Worm (Caenorhabditis elegans) whole organism, L4 larva: ENCODE measurements around the gene twk-40.

ENCODE experiments used
- F10B5.3 ChIP-seq: sonication (generic microtip); optimal IDR thresholded peaks from 2 replicates; lab custom pipeline; 2016; ENCODE audit warnings: mild to moderate bottlenecking, missing genetic modification characterization, missing compliant biosample characterization
- F44E2.7 ChIP-seq: fragments of 200-800 bp; sonication (Bioruptor generic); IDR thresholded peaks from 2 replicates; pipeline ENCODE4 v2.1.2; 2022; ENCODE audit warnings: missing genetic modification characterization, missing compliant biosample characterization
- T20F7.1 ChIP-seq: fragments of 200-800 bp; sonication (Bioruptor generic); optimal IDR thresholded peaks from 2 replicates; lab custom pipeline; 2018; ENCODE audit warnings: mild to moderate bottlenecking, missing genetic modification characterization, missing compliant biosample characterization
- Y105C5A.15 ChIP-seq: fragments of 200-800 bp; sonication (Bioruptor generic); IDR thresholded peaks from 2 replicates; pipeline ENCODE4 v1.3.6; 2022; ENCODE audit warnings: missing genetic modification characterization, missing compliant biosample characterization
- Y5F2A.4 ChIP-seq: fragments of 200-800 bp; sonication (Bioruptor generic); optimal IDR thresholded peaks from 2 replicates; lab custom pipeline; 2018; ENCODE audit warnings: mild to moderate bottlenecking, missing genetic modification characterization, missing compliant biosample characterization
- Y75B8A.6 ChIP-seq: fragments of 200-800 bp; sonication (Bioruptor generic); IDR thresholded peaks from 2 replicates; pipeline ENCODE4 v1.3.6; 2022; ENCODE audit warnings: missing genetic modification reagents, missing genetic modification characterization, missing compliant biosample characterization
- ZK546.5 ChIP-seq, 2 experiments: sonication (generic microtip); optimal IDR thresholded peaks; 2 replicates each; lab custom pipeline; 2017; ENCODE audit warnings: missing biosample characterization in 2 of 2, missing genetic modification characterization in 2 of 2
- aha-1 ChIP-seq: fragments of 150-350 bp; peaks from one replicate; lab custom pipeline; 2014; ENCODE audit warnings: missing biosample characterization, missing genetic modification characterization
- ama-1 ChIP-seq: fragments of 150-350 bp; optimal IDR thresholded peaks from 2 replicates; lab custom pipeline; 2014; ENCODE audit warnings: inconsistent platforms, mixed read lengths
- attf-4 ChIP-seq: sonication (generic microtip); optimal IDR thresholded peaks from 3 replicates; lab custom pipeline; 2017; ENCODE audit warnings: missing biosample characterization, missing genetic modification characterization
- ceh-32 ChIP-seq: sonication (generic microtip); optimal IDR thresholded peaks from 2 replicates; lab custom pipeline; 2016; ENCODE audit warnings: mild to moderate bottlenecking, missing genetic modification characterization, missing compliant biosample characterization; ENCODE audit not compliant: poor library complexity
- ceh-44 ChIP-seq: fragments of 200-800 bp; sonication (Bioruptor generic); IDR thresholded peaks from 2 replicates; pipeline ENCODE4 v1.3.6; 2022; ENCODE audit warnings: missing genetic modification reagents, missing genetic modification characterization, missing compliant biosample characterization
- ceh-62 ChIP-seq: sonication (generic microtip); optimal IDR thresholded peaks from 2 replicates; lab custom pipeline; 2017; ENCODE audit warnings: missing biosample characterization, missing genetic modification characterization
- ces-1 ChIP-seq: fragments of 150-350 bp; sonication (generic microtip); optimal IDR thresholded peaks from 4 replicates; lab custom pipeline; 2014; ENCODE audit warnings: missing biosample characterization, missing genetic modification reagents, missing genetic modification characterization
- daf-16 ChIP-seq, 3 experiments: sonication (generic microtip); optimal IDR thresholded peaks; 2 replicates each; lab custom pipeline; 2016 to 2017; ENCODE audit warnings: missing genetic modification characterization in 3 of 3, missing genetic modification reagents in 3 of 3, mild to moderate bottlenecking in 2 of 3, missing compliant biosample characterization in 2 of 3, missing biosample characterization in 1 of 3, moderate library complexity in 1 of 3
- daf-19 ChIP-seq: fragments of 200-800 bp; sonication (Bioruptor generic); conservative IDR thresholded peaks from 2 replicates; pipeline ENCODE4 v1.3.6; 2022; ENCODE audit warnings: missing genetic modification characterization, missing compliant biosample characterization
- dmd-8 ChIP-seq: fragments of 200-800 bp; sonication (Bioruptor generic); IDR thresholded peaks from 2 replicates; pipeline ENCODE4 v1.3.6; 2022; ENCODE audit warnings: missing genetic modification characterization, missing compliant biosample characterization
- dpl-1 ChIP-seq: fragments of 150-350 bp; optimal IDR thresholded peaks from 2 replicates; lab custom pipeline; 2014; ENCODE audit warnings: missing biosample characterization, missing genetic modification reagents, missing genetic modification characterization
- duxl-1 ChIP-seq: sonication (generic microtip); optimal IDR thresholded peaks from 2 replicates; lab custom pipeline; 2016; ENCODE audit warnings: mild to moderate bottlenecking, missing genetic modification characterization, moderate library complexity, missing compliant biosample characterization; ENCODE audit not compliant: poor library complexity
- egl-43 ChIP-seq: fragments of 200-800 bp; sonication (Bioruptor generic); IDR thresholded peaks from 2 replicates; pipeline ENCODE4 v1.3.6; 2022; ENCODE audit warnings: missing genetic modification reagents, missing genetic modification characterization, missing compliant biosample characterization
- fos-1 ChIP-seq: fragments of 150-350 bp; optimal IDR thresholded peaks from 2 replicates; lab custom pipeline; 2014; ENCODE audit warnings: missing biosample characterization, missing genetic modification characterization
- gei-8 ChIP-seq: fragments of 200-800 bp; sonication (Bioruptor generic); optimal IDR thresholded peaks from 2 replicates; lab custom pipeline; 2018; ENCODE audit warnings: mild to moderate bottlenecking, missing genetic modification characterization, missing compliant biosample characterization
- hlh-30 ChIP-seq: sonication (generic microtip); optimal IDR thresholded peaks from 2 replicates; lab custom pipeline; 2017; ENCODE audit warnings: antibody characterized with exemption, mild to moderate bottlenecking, missing genetic modification characterization, missing compliant biosample characterization; ENCODE audit not compliant: insufficient read depth
- hmg-1.1 ChIP-seq: fragments of 200-800 bp; sonication (Bioruptor generic); IDR thresholded peaks from 2 replicates; pipeline ENCODE4 v1.3.6; 2022; ENCODE audit warnings: missing genetic modification reagents, missing genetic modification characterization, missing compliant biosample characterization
- lim-7 ChIP-seq: fragments of 200-800 bp; sonication (Bioruptor generic); IDR thresholded peaks from 2 replicates; pipeline ENCODE4 v1.3.6; 2022; ENCODE audit warnings: missing genetic modification characterization, missing compliant biosample characterization
- lin-1 ChIP-seq: fragments of 200-800 bp; sonication (Bioruptor generic); IDR thresholded peaks from 2 replicates; pipeline ENCODE4 v1.3.6; 2022; ENCODE audit warnings: missing genetic modification reagents, missing genetic modification characterization, missing compliant biosample characterization
- madf-9 ChIP-seq: fragments of 200-800 bp; sonication (Bioruptor generic); conservative IDR thresholded peaks from 2 replicates; pipeline ENCODE4 v1.3.6; 2022; ENCODE audit warnings: missing genetic modification reagents, missing genetic modification characterization, missing compliant biosample characterization
- mdl-1 ChIP-seq, 2 experiments: fragments of 150-350 bp in 1 of 2; sonication (generic microtip) in 1 of 2; optimal IDR thresholded peaks; 2 replicates each; lab custom pipeline; 2014 to 2017; ENCODE audit warnings: missing biosample characterization in 2 of 2, missing genetic modification characterization in 2 of 2
- mdt-29 ChIP-seq: fragments of 200-800 bp; sonication (Bioruptor generic); IDR thresholded peaks from 2 replicates; pipeline ENCODE4 v1.3.6; 2022; ENCODE audit warnings: missing genetic modification reagents, missing genetic modification characterization, missing compliant biosample characterization
- mep-1 ChIP-seq: fragments of 150-350 bp; sonication (generic microtip); optimal IDR thresholded peaks from 3 replicates; lab custom pipeline; 2014; ENCODE audit warnings: missing biosample characterization, missing genetic modification characterization
- mes-2 ChIP-seq: sonication (generic microtip); optimal IDR thresholded peaks from 2 replicates; lab custom pipeline; 2016; ENCODE audit warnings: missing genotype, mild to moderate bottlenecking, missing genetic modification characterization, missing compliant biosample characterization; ENCODE audit not compliant: poor library complexity, severe bottlenecking
- nhr-10 ChIP-seq: fragments of 150-350 bp; optimal IDR thresholded peaks from 2 replicates; lab custom pipeline; 2014; ENCODE audit warnings: missing biosample characterization, missing genetic modification characterization
- nhr-25 ChIP-seq: sonication (generic microtip); optimal IDR thresholded peaks from 2 replicates; lab custom pipeline; 2017; ENCODE audit warnings: missing genetic modification characterization, mild to moderate bottlenecking, missing compliant biosample characterization, antibody characterized with exemption, moderate library complexity, borderline replicate concordance; ENCODE audit not compliant: insufficient read depth
- nhr-42 ChIP-seq: fragments of 200-800 bp; sonication (Bioruptor generic); IDR thresholded peaks from 2 replicates; pipeline ENCODE4 v1.3.6; 2022; ENCODE audit warnings: missing genetic modification characterization, missing compliant biosample characterization
- nhr-6 ChIP-seq: fragments of 150-350 bp; optimal IDR thresholded peaks from 2 replicates; lab custom pipeline; 2014; ENCODE audit warnings: missing biosample characterization, missing genetic modification characterization
- nhr-77 ChIP-seq: fragments of 150-350 bp; optimal IDR thresholded peaks from 2 replicates; lab custom pipeline; 2014; ENCODE audit warnings: missing biosample characterization, missing genetic modification characterization
- saeg-2 ChIP-seq: fragments of 200-800 bp; sonication (Bioruptor generic); IDR thresholded peaks from 2 replicates; pipeline ENCODE4 v1.3.6; 2022; ENCODE audit warnings: missing genetic modification reagents, missing genetic modification characterization, missing compliant biosample characterization
- set-16 ChIP-seq: fragments of 200-800 bp; sonication (Bioruptor generic); IDR thresholded peaks from 2 replicates; pipeline ENCODE4 v1.3.6; 2022; ENCODE audit warnings: missing genetic modification reagents, missing genetic modification characterization, missing compliant biosample characterization
- skn-1 ChIP-seq: fragments of 150-350 bp; optimal IDR thresholded peaks from 2 replicates; lab custom pipeline; 2014; ENCODE audit warnings: missing biosample characterization, missing genetic modification characterization
- snpc-4 ChIP-seq: fragments of 150-350 bp; optimal IDR thresholded peaks from 2 replicates; lab custom pipeline; 2014; ENCODE audit warnings: missing biosample characterization, missing genetic modification characterization
- spr-3 ChIP-seq: fragments of 200-800 bp; sonication (Bioruptor generic); optimal IDR thresholded peaks from 2 replicates; lab custom pipeline; 2018; ENCODE audit warnings: mild to moderate bottlenecking, missing genetic modification characterization, missing compliant biosample characterization
- unc-39 ChIP-seq: sonication (generic microtip); optimal IDR thresholded peaks from 2 replicates; lab custom pipeline; 2017; ENCODE audit warnings: missing biosample characterization, missing genetic modification characterization
- vab-7 ChIP-seq: fragments of 200-800 bp; sonication (Bioruptor generic); IDR thresholded peaks from 2 replicates; pipeline ENCODE4 v1.3.6; 2022; ENCODE audit warnings: missing genetic modification reagents, missing genetic modification characterization, missing compliant biosample characterization

Gene twk-40

DNA sequence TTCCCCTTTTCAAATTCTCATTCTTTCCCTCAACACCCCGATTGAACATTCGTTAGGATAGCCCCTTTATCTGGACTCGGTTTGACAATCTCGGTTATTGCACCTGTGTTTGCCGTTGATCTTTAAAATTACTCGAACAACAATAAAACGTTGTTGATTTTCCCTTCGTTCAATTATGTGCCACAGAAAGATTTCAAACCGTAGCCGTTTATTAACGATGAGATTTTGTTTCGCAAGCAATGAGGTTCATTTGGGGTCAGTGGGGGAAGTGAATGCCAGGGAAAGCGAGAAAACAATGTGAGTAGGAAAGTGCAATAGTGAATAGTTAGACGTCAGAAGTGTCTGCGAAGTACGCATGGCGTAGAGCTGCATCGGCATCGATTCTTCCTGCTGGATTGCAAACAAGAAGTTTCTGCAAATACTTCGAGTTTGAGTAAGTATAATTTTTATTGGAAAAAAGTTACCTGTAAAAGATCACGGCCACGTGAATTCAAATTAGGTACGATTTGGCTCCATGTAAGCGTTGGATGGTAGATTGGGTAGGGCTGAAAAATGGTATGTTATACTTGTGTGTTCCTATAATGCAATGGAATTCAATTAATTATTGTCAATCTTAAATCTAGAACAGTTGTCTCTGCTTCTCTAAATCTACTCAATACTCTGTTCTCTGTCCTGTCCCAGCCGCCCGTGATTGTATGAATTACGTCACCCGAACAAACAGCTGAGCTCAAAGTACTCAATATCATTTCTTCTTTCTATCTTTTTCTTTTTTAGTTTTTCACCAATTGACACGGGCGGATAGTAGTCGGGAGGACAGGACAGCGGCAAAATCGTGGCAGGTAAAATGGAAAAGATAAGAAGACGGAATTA is 27.5 kb downstream of the twk-40 start, which contains the start of gene kel-3 (continued):
- TF ChIP-seq attf-4 (tag; lab: Kevin White, UChicago): peak; percentile 34
- no peak for TF ChIP-seq snpc-4 (tag; lab: Kevin White, UChicago)
- peak; percentile 41 for TF ChIP-seq fos-1 (tag; lab: Kevin White, UChicago)
- TF ChIP-seq dmd-8 (GFP tag; lab: Robert Waterston, UW): peak; percentile 78; the same call in 1 of the 2 replicates
- peak; percentile 76 for TF ChIP-seq F10B5.3
- TF ChIP-seq mep-1 (tag; lab: Kevin White, UChicago): peak; percentile 88
- no peak for TF ChIP-seq ceh-32
- peak; percentile 69 for TF ChIP-seq nhr-10 (tag; lab: Kevin White, UChicago)
- peak; percentile 70 for TF ChIP-seq egl-43 (GFP tag; lab: Robert Waterston, UW)
- peak; percentile 78 for TF ChIP-seq Y5F2A.4 (GFP tag; lab: Kevin White, UChicago)
- TF ChIP-seq set-16 (GFP tag; lab: Robert Waterston, UW): no peak
- peak; percentile 83 for TF ChIP-seq Y105C5A.15
- TF ChIP-seq nhr-42 (GFP tag; lab: Robert Waterston, UW): peak; percentile 86
- TF ChIP-seq ama-1 (lab: Kevin White, UChicago): peak; percentile 99
- peak; percentile 74 for TF ChIP-seq spr-3 (GFP tag; lab: Kevin White, UChicago)
- peak; percentile 88 for TF ChIP-seq gei-8 (GFP tag; lab: Kevin White, UChicago)
- peak; percentile 82 for TF ChIP-seq mdt-29 (GFP tag; lab: Robert Waterston, UW)

ce11 chrIII:13462965-13463783 is 29.1 kb downstream of the twk-40 start, which contains the start of gene ant-1.1:
Gene ant-1.1, plus strand, starts transcription at chrIII:13463163.
- TF ChIP-seq spr-3 (GFP tag; lab: Kevin White, UChicago): peak; percentile 70
- TF ChIP-seq mes-2: peak; percentile 95
- peak; percentile 86 for TF ChIP-seq nhr-6 (tag; lab: Kevin White, UChicago)
- no peak for TF ChIP-seq attf-4 (tag; lab: Kevin White, UChicago)
- TF ChIP-seq mdl-1 (tag; optimal IDR thresholded peaks at IDR 0.05; lab: Kevin White, UChicago): peak; percentile 4 to 50
- peak; percentile 86 for TF ChIP-seq saeg-2 (GFP tag; lab: Robert Waterston, UW)
- TF ChIP-seq ceh-62: no peak
- peak; percentile 45; the same call in 1 of the 2 replicates for TF ChIP-seq lin-1 (GFP tag; lab: Robert Waterston, UW)
- peak; percentile 35 to 52 for TF ChIP-seq daf-16 (GFP tag; optimal IDR thresholded peaks at IDR 0.05; lab: Kevin White, UChicago)
- TF ChIP-seq daf-16 (tag; optimal IDR thresholded peaks at IDR 0.05; lab: Kevin White, UChicago): peak; percentile 59
- no peak for TF ChIP-seq unc-39 (tag; lab: Kevin White, UChicago)
- TF ChIP-seq snpc-4 (tag; lab: Kevin White, UChicago): no peak
- peak; percentile 47; the same call in 1 of the 2 replicates for TF ChIP-seq ceh-44 (GFP tag; lab: Robert Waterston, UW)
- TF ChIP-seq ZK546.5 (tag; optimal IDR thresholded peaks at IDR 0.05; lab: Kevin White, UChicago): peak; percentile 50 to 96
- peak; percentile 86 for TF ChIP-seq T20F7.1 (GFP tag; lab: Kevin White, UChicago)
- peak; percentile 98 for TF ChIP-seq dpl-1 (GFP tag; lab: Kevin White, UChicago)
- peak; percentile 71 for TF ChIP-seq daf-19 (GFP tag; lab: Robert Waterston, UW)
- peak; percentile 68 for TF ChIP-seq duxl-1 (tag; lab: Kevin White, UChicago)
- TF ChIP-seq nhr-77 (tag; lab: Kevin White, UChicago): peak; percentile 84
- no peak for TF ChIP-seq skn-1 (tag; lab: Kevin White, UChicago)
- peak; percentile 95 for TF ChIP-seq set-16 (GFP tag; lab: Robert Waterston, UW)
- no peak for TF ChIP-seq ces-1 (GFP tag; lab: Kevin White, UChicago)
- no peak for TF ChIP-seq dmd-8 (GFP tag; lab: Robert Waterston, UW)
- peak; percentile 88 for TF ChIP-seq mdt-29 (GFP tag; lab: Robert Waterston, UW)
- peak; percentile 92 for TF ChIP-seq hmg-1.1
- TF ChIP-seq madf-9: peak; percentile 85
- TF ChIP-seq aha-1 (tag; lab: Kevin White, UChicago): peak; percentile 99
- peak; percentile 82 for TF ChIP-seq nhr-25
- TF ChIP-seq hlh-30 (tag; lab: Kevin White, UChicago): peak; percentile 91
- 0 out of 2 replicates have a peak, but pooled peaks have one; percentile 59 for TF ChIP-seq vab-7 (GFP tag; lab: Robert Waterston, UW)
- TF ChIP-seq F44E2.7 (GFP tag; lab: Robert Waterston, UW): no peak
- TF ChIP-seq ceh-32: no peak
- peak; percentile 82 for TF ChIP-seq Y75B8A.6 (GFP tag; lab: Robert Waterston, UW)
- TF ChIP-seq lim-7 (GFP tag; lab: Robert Waterston, UW): peak; percentile 64; the same call in 1 of the 2 replicates
